Worm (Caenorhabditis elegans): ENCODE data around the gene ZK105.12.

Gene ZK105.12

DNA sequence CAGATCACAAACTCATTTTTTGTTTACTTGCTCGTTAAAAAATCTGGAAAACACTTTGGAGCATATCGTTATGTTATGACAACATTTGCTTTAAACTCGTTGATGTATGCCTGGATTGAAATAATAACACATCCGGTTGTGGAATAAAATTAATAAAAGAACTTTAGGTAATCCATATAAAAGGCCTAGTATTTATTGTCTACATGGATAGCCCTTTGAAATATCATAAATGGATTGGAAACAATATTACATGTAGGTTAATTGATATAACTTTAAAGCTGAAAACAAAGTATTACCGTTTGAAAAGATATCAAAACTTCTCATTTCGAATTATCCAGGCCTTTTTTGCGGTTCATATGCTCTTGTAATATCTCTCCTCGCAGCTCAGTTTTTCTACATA, 25.3 kb downstream of the ZK105.12 start:
- TF ChIP-seq gmeb-2 (tag; optimal IDR thresholded peaks at IDR 0.05) (no peak), pax-1 (tag; optimal IDR thresholded peaks at IDR 0.05) (no peak), ztf-16 (tag; optimal IDR thresholded peaks at IDR 0.05) (no peak), hlh-15 (tag; optimal IDR thresholded peaks at IDR 0.05) (no peak)

ce11 chrV:7689888-7690287, 26.0 kb downstream of the ZK105.12 start, which contains the start of gene C12D5.9:
TSS of gene C12D5.9 (minus strand) at chrV:7689988.
- TF ChIP-seq fkh-10 (GFP tag; optimal IDR thresholded peaks at IDR 0.05) (no peak), ceh-9 (tag; optimal IDR thresholded peaks at IDR 0.05) (no peak), ceh-18 (tag; optimal IDR thresholded peaks at IDR 0.05) (no peak), pax-1 (tag; optimal IDR thresholded peaks at IDR 0.05) (no peak), ceh-48 (tag; optimal IDR thresholded peaks at IDR 0.05) (no peak)

- TF ChIP-seq unc-86 (tag; optimal IDR thresholded peaks at IDR 0.05): no peak
- TF ChIP-seq odd-2 (tag; optimal IDR thresholded peaks at IDR 0.05): no peak
- no peak for TF ChIP-seq ceh-30 (tag; optimal IDR thresholded peaks at IDR 0.05)
- TF ChIP-seq hlh-30 (tag; optimal IDR thresholded peaks at IDR 0.05; ENCODE audit: insufficient read depth): no peak
- TF ChIP-seq ets-4 (tag; optimal IDR thresholded peaks at IDR 0.05): no peak
- TF ChIP-seq T23F11.4 (GFP tag; optimal IDR thresholded peaks at IDR 0.05): no peak
- TF ChIP-seq ama-1 (optimal IDR thresholded peaks at IDR 0.05): no peak
- no peak for TF ChIP-seq pax-1 (tag; optimal IDR thresholded peaks at IDR 0.05)
- no peak for TF ChIP-seq nhr-232 (tag; optimal IDR thresholded peaks at IDR 0.05)
- no peak for TF ChIP-seq lim-6 (tag; optimal IDR thresholded peaks at IDR 0.05)
Measured at ce11 chrV:7686189-7686588, 29.7 kb downstream of the ZK105.12 start, which contains the start of the genes nhr-94 and nhr-152. TSS of gene nhr-94 (minus strand) at chrV:7686335. TSS of gene nhr-152 (plus strand) at chrV:7686350.

- no peak for TF ChIP-seq unc-3 (GFP tag; conservative IDR thresholded peaks at IDR 0.05)
- no peak for TF ChIP-seq unc-3 (tag; optimal IDR thresholded peaks at IDR 0.05)
- TF ChIP-seq rnt-1 (tag; optimal IDR thresholded peaks at IDR 0.05): no peak
- TF ChIP-seq nfya-1 (tag; optimal IDR thresholded peaks at IDR 0.05): no peak
- no peak for TF ChIP-seq ahr-1 (tag; optimal IDR thresholded peaks at IDR 0.05)
- TF ChIP-seq odd-2 (tag; optimal IDR thresholded peaks at IDR 0.05): no peak
- no peak for TF ChIP-seq mec-3 (tag; optimal IDR thresholded peaks at IDR 0.05; ENCODE audit: borderline replicate concordance)
- no peak for TF ChIP-seq K02D7.2 (tag; optimal IDR thresholded peaks at IDR 0.05)
- TF ChIP-seq hlh-30 (tag; optimal IDR thresholded peaks at IDR 0.05; ENCODE audit: insufficient read depth): no peak
- TF ChIP-seq nhr-232 (tag; optimal IDR thresholded peaks at IDR 0.05): no peak
- TF ChIP-seq pat-9 (tag; optimal IDR thresholded peaks at IDR 0.05): no peak
- no peak for TF ChIP-seq Y22D7AL.16 (tag; optimal IDR thresholded peaks at IDR 0.05)
- TF ChIP-seq ceh-45 (GFP tag; IDR thresholded peaks at IDR 0.05): no peak
- no peak for TF ChIP-seq ceh-2 (tag; optimal IDR thresholded peaks at IDR 0.05)
- TF ChIP-seq fkh-10 (GFP tag; optimal IDR thresholded peaks at IDR 0.05): no peak
- no peak for TF ChIP-seq ztf-16 (tag; optimal IDR thresholded peaks at IDR 0.05)
- TF ChIP-seq tbx-7 (tag; optimal IDR thresholded peaks at IDR 0.05): no peak
- TF ChIP-seq ceh-19 (GFP tag; optimal IDR thresholded peaks at IDR 0.05): no peak
- no peak for TF ChIP-seq ceh-6 (GFP tag; optimal IDR thresholded peaks at IDR 0.05)
- TF ChIP-seq fax-1 (tag; optimal IDR thresholded peaks at IDR 0.05): no peak
- TF ChIP-seq ceh-30 (tag; optimal IDR thresholded peaks at IDR 0.05): no peak
Measured at ce11 chrV:7683907-7684655, 31.9 kb downstream of the ZK105.12 start, which contains the start of gene sre-11. TSS of gene sre-11 (minus strand) at chrV:7683957.

- TF ChIP-seq fax-1 (tag; optimal IDR thresholded peaks at IDR 0.05) (no peak), nfya-1 (tag; optimal IDR thresholded peaks at IDR 0.05) (no peak), lin-11 (tag; optimal IDR thresholded peaks at IDR 0.05) (no peak), ceh-18 (tag; optimal IDR thresholded peaks at IDR 0.05) (no peak), nhr-232 (tag; optimal IDR thresholded peaks at IDR 0.05) (no peak), ceh-9 (tag; optimal IDR thresholded peaks at IDR 0.05) (no peak)
Measured at ce11 chrV:7681388-7681787, 34.5 kb downstream of the ZK105.12 start, which contains the start of gene cyp-33A1. TSS of gene cyp-33A1 (minus strand) at chrV:7681459.

Measured in whole organism, late embryonic.